Fruit fly (Drosophila melanogaster): Measurements from ENCODE around the gene bbg.

bbg gene

dm6 chr3L:14374499-14374898, 161.6 kb downstream of the bbg start (continued):
- TF ChIP-seq topi (GFP tag; optimal IDR thresholded peaks at IDR 0.05) (peak; percentile 64), CG6808 (GFP tag; optimal IDR thresholded peaks at IDR 0.05) (peak; percentile 84), CG8319 (GFP tag; optimal IDR thresholded peaks at IDR 0.05) (peak; percentile 16), CG32006 (GFP tag; optimal IDR thresholded peaks at IDR 0.05) (peak; percentile 65), salr (GFP tag; optimal IDR thresholded peaks at IDR 0.05) (peak; percentile 68 to 79), CG6792 (GFP tag; optimal IDR thresholded peaks at IDR 0.05) (peak; percentile 69), svp (GFP tag) (peak; percentile 88), Hr39 (GFP tag; optimal IDR thresholded peaks at IDR 0.05) (peak; percentile 70)

dm6 chr3L:14369607-14370006, 166.5 kb downstream of the bbg start, which contains the start of gene CG13481:
TSS of gene CG13481 (minus strand) at chr3L:14369707.
- TF ChIP-seq Hr4 (GFP tag; optimal IDR thresholded peaks at IDR 0.05) (no peak), topi (GFP tag; optimal IDR thresholded peaks at IDR 0.05) (no peak), fkh (GFP tag; optimal IDR thresholded peaks at IDR 0.05) (no peak), Sox102F (GFP tag; optimal IDR thresholded peaks at IDR 0.05) (no peak), esn (GFP tag; optimal IDR thresholded peaks at IDR 0.05) (no peak), Ets96B (tag; optimal IDR thresholded peaks at IDR 0.05) (no peak), CG1621 (tag; optimal IDR thresholded peaks at IDR 0.05) (no peak), CG3919 (GFP tag; optimal IDR thresholded peaks at IDR 0.05) (no peak)

- TF ChIP-seq Hr39 (GFP tag; optimal IDR thresholded peaks at IDR 0.05), result no peak
- peak; percentile 53 for TF ChIP-seq Eip78C (GFP tag)
- peak; percentile 98 for TF ChIP-seq fkh (GFP tag; optimal IDR thresholded peaks at IDR 0.05)
- peak; percentile 47 for TF ChIP-seq vri (GFP tag; optimal IDR thresholded peaks at IDR 0.05)
- TF ChIP-seq esn (GFP tag; optimal IDR thresholded peaks at IDR 0.05), result peak; percentile 35
- TF ChIP-seq Smox (GFP tag; optimal IDR thresholded peaks at IDR 0.05), result peak; percentile 13
- no peak for TF ChIP-seq achi (GFP tag; optimal IDR thresholded peaks at IDR 0.05)
- TF ChIP-seq CG6854 (GFP tag; optimal IDR thresholded peaks at IDR 0.05), result peak; percentile 8
Measured at dm6 chr3L:14366124-14366523, 170.0 kb downstream of the bbg start.

dm6 chr3L:14365440-14365839, 170.6 kb downstream of the bbg start:
- TF ChIP-seq CG6163 (GFP tag; IDR thresholded peaks at IDR 0.05) (0 out of 3 replicates have a peak, but pooled peaks have one; percentile 6), fd85E (GFP tag; optimal IDR thresholded peaks at IDR 0.05) (no peak), CG34406 (GFP tag; optimal IDR thresholded peaks at IDR 0.05) (no peak), CG31627 (GFP tag; optimal IDR thresholded peaks at IDR 0.05) (no peak), Eip78C (GFP tag) (peak; percentile 14), eg (GFP tag; IDR thresholded peaks at IDR 0.05) (no peak)

dm6 chr3L:14364701-14365100, 171.4 kb downstream of the bbg start:
- peak; percentile 94 for TF ChIP-seq achi (GFP tag; optimal IDR thresholded peaks at IDR 0.05)
- peak; percentile 95 for TF ChIP-seq CG31627 (GFP tag; optimal IDR thresholded peaks at IDR 0.05)
- peak; percentile 85 for TF ChIP-seq dsx (GFP tag; optimal IDR thresholded peaks at IDR 0.05; ENCODE audit: poor library complexity, severe bottlenecking)
- TF ChIP-seq salr (GFP tag; optimal IDR thresholded peaks at IDR 0.05), result peak; percentile 91
- peak; percentile 97 for TF ChIP-seq Sox102F (GFP tag; optimal IDR thresholded peaks at IDR 0.05)
- TF ChIP-seq acj6 (GFP tag; optimal IDR thresholded peaks at IDR 0.05), result peak; percentile 97
- TF ChIP-seq fkh (GFP tag; optimal IDR thresholded peaks at IDR 0.05), result no peak
- TF ChIP-seq eg (GFP tag; IDR thresholded peaks at IDR 0.05), result peak; percentile 81
- TF ChIP-seq Hr38 (GFP tag; optimal IDR thresholded peaks at IDR 0.05), result no peak
- TF ChIP-seq CG3919 (GFP tag; optimal IDR thresholded peaks at IDR 0.05), result peak; percentile 92
- TF ChIP-seq CG7368 (GFP tag; optimal IDR thresholded peaks at IDR 0.05), result peak; percentile 78
- peak; percentile 25 for TF ChIP-seq dac (GFP tag; optimal IDR thresholded peaks at IDR 0.05)
- peak; percentile 97 for TF ChIP-seq esn (GFP tag; optimal IDR thresholded peaks at IDR 0.05)
- TF ChIP-seq CG10631 (GFP tag; optimal IDR thresholded peaks at IDR 0.05), result peak; percentile 95
- peak; percentile 88 for TF ChIP-seq CG15336 (GFP tag; IDR thresholded peaks at IDR 0.05)
- TF ChIP-seq svp (GFP tag), result peak; percentile 99
- peak; percentile 93 for TF ChIP-seq spab (GFP tag; optimal IDR thresholded peaks at IDR 0.05)
- peak; percentile 87 for TF ChIP-seq CG11902 (GFP tag; optimal IDR thresholded peaks at IDR 0.05)
- TF ChIP-seq Ets21C (GFP tag; optimal IDR thresholded peaks at IDR 0.05), result peak; percentile 91
- peak; percentile 98 for TF ChIP-seq Eip78C (GFP tag)
- peak; percentile 96 for TF ChIP-seq pdm3 (GFP tag; optimal IDR thresholded peaks at IDR 0.05)
- peak; percentile 84 for TF ChIP-seq CG6854 (GFP tag; optimal IDR thresholded peaks at IDR 0.05)
- peak; percentile 87 for TF ChIP-seq CG9139 (GFP tag; optimal IDR thresholded peaks at IDR 0.05)
- peak; percentile 96 for TF ChIP-seq Hr39 (GFP tag; optimal IDR thresholded peaks at IDR 0.05)
- TF ChIP-seq cyc (GFP tag; optimal IDR thresholded peaks at IDR 0.05), result peak; percentile 88
- TF ChIP-seq CG11762 (GFP tag; optimal IDR thresholded peaks at IDR 0.05; ENCODE audit: insufficient read depth), result peak; percentile 87
- peak; percentile 57 for TF ChIP-seq CG6276 (GFP tag; optimal IDR thresholded peaks at IDR 0.05)
- TF ChIP-seq Sox14 (GFP tag; optimal IDR thresholded peaks at IDR 0.05), result peak; percentile 95
- TF ChIP-seq lz (GFP tag; optimal IDR thresholded peaks at IDR 0.05), result peak; percentile 93
- TF ChIP-seq Eip93F (GFP tag; optimal IDR thresholded peaks at IDR 0.05), result peak; percentile 92

Measured in whole organism, prepupa.